Worm (Caenorhabditis elegans) whole organism, L4 larva: ENCODE measurements around the gene F58E6.11.

Experiments used
- ZK337.2 ChIP-seq: fragments of 200-800 bp; sonication (Bioruptor generic); IDR thresholded peaks from 2 replicates; pipeline ENCODE4 v1.3.6; 2022; ENCODE audit warnings: missing genetic modification reagents, missing genetic modification characterization, missing compliant biosample characterization
- dve-1 ChIP-seq: sonication (generic microtip); optimal IDR thresholded peaks from 2 replicates; lab custom pipeline; 2017; ENCODE audit warnings: antibody characterized with exemption, mild to moderate bottlenecking, missing genetic modification characterization, missing compliant biosample characterization; ENCODE audit not compliant: insufficient read depth
- lim-7 ChIP-seq: fragments of 200-800 bp; sonication (Bioruptor generic); IDR thresholded peaks from 2 replicates; pipeline ENCODE4 v1.3.6; 2022; ENCODE audit warnings: missing genetic modification characterization, missing compliant biosample characterization
- lin-13 ChIP-seq: fragments of 150-350 bp; optimal IDR thresholded peaks from 2 replicates; lab custom pipeline; 2014; ENCODE audit warnings: missing biosample characterization, missing genetic modification reagents, missing genetic modification characterization
- lin-39 ChIP-seq: fragments of 150-350 bp; optimal IDR thresholded peaks from 2 replicates; lab custom pipeline; 2014; ENCODE audit warnings: missing biosample characterization, missing genetic modification reagents, missing genetic modification characterization
- madf-5 ChIP-seq, 2 experiments: fragments of 200-800 bp; sonication (Bioruptor generic); IDR thresholded peaks; 2 replicates each; pipeline ENCODE4 v1.3.6; 2022; ENCODE audit warnings: missing compliant biosample characterization in 2 of 2, missing genetic modification characterization in 2 of 2
- mdt-29 ChIP-seq: fragments of 200-800 bp; sonication (Bioruptor generic); IDR thresholded peaks from 2 replicates; pipeline ENCODE4 v1.3.6; 2022; ENCODE audit warnings: missing genetic modification reagents, missing genetic modification characterization, missing compliant biosample characterization
- mxl-2 ChIP-seq: fragments of 200-800 bp; sonication (Bioruptor generic); conservative IDR thresholded peaks from 2 replicates; pipeline ENCODE4 v1.3.6; 2022; ENCODE audit warnings: missing genetic modification reagents, missing genetic modification characterization, missing compliant biosample characterization
- nhr-28 ChIP-seq: fragments of 150-350 bp; optimal IDR thresholded peaks from 2 replicates; lab custom pipeline; 2014; ENCODE audit warnings: missing biosample characterization, missing genetic modification characterization
- snpc-4 ChIP-seq: fragments of 150-350 bp; optimal IDR thresholded peaks from 2 replicates; lab custom pipeline; 2014; ENCODE audit warnings: missing biosample characterization, missing genetic modification characterization

DNA sequence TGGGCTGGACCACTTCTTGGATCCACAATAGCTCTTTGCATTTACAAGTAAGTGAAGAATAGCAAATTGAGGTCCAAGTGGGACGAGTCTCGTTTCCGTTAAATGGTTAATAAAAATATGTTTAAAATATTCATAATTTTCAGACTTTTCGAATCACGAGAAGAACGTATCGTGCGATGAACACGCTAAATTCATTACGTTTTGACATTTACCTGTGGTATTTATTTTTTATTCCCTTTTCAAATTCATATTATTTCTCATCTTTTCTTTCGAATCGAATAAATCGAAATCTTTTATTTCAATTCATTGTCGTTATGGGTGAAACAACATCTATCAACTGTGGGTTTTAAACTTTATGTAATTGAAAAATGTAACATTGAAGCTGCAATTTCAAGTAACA is 18.4 kb downstream of the F58E6.11 start, which contains the start of gene marc-1:
- TF ChIP-seq madf-5 (GFP tag; IDR thresholded peaks at IDR 0.05; lab: Robert Waterston, UW) = no peak
- TF ChIP-seq mdt-29 = no peak
- no peak for TF ChIP-seq nhr-28 (tag; lab: Kevin White, UChicago)
- TF ChIP-seq lim-7 (GFP tag; lab: Robert Waterston, UW) = no peak
- no peak for TF ChIP-seq lin-13 (GFP tag; lab: Kevin White, UChicago)
- no peak for TF ChIP-seq snpc-4 (tag; lab: Kevin White, UChicago)
- no peak for TF ChIP-seq lin-39 (tag; lab: Kevin White, UChicago)
- TF ChIP-seq ZK337.2 = no peak
- TF ChIP-seq dve-1 (tag; lab: Kevin White, UChicago) = no peak
- TF ChIP-seq mxl-2 (GFP tag; lab: Robert Waterston, UW) = no peak
